Worm (Caenorhabditis elegans): ENCODE results near the gene atz-1.

- TF ChIP-seq nfyb-1 (GFP tag; IDR thresholded peaks at IDR 0.05) (no peak), unc-62 (GFP tag; optimal IDR thresholded peaks at IDR 0.05) (no peak), ama-1 (optimal IDR thresholded peaks at IDR 0.05) (no peak), ama-1 (GFP tag; optimal IDR thresholded peaks at IDR 0.05) (no peak), pha-4 (tag; optimal IDR thresholded peaks at IDR 0.05) (no peak), nhr-27 (tag; optimal IDR thresholded peaks at IDR 0.05) (no peak), sptf-2 (GFP tag; optimal IDR thresholded peaks at IDR 0.05) (no peak), nfya-1 (tag; optimal IDR thresholded peaks at IDR 0.05; ENCODE audit: borderline replicate concordance, insufficient read depth) (no peak)
These were observed 9.1 kb upstream of the atz-1 start, which contains the start of gene F28D1.6 for ce11 chrIV:12385061-12385460.

Measured in whole organism, young adult.